Fruit fly (Drosophila melanogaster) whole organism, embryonic: ENCODE data around the gene Zir.

ENCODE experiments used
- Bdp1 ChIP-seq: fragments of 200-800 bp; sonication (Bioruptor generic); optimal IDR thresholded peaks from 3 replicates; lab custom pipeline; 2016; ENCODE audit warnings: missing biosample characterization, missing genetic modification characterization
- Bteb2 ChIP-seq: fragments of 200-800 bp; sonication (Bioruptor generic); optimal IDR thresholded peaks from 2 replicates; lab custom pipeline; 2016; ENCODE audit warnings: missing biosample characterization, missing genetic modification characterization
- CG10366 ChIP-seq: fragments of 200-800 bp; sonication (Bioruptor generic); IDR thresholded peaks from 2 replicates; pipeline ENCODE4 v1.3.6; 2022; ENCODE audit warnings: missing biosample characterization, missing genetic modification characterization
- CG10959 ChIP-seq: fragments of 200-800 bp; sonication (Bioruptor generic); IDR thresholded peaks from 2 replicates; pipeline ENCODE4 v1.3.6; 2022; ENCODE audit warnings: missing biosample characterization, missing genetic modification characterization
- CG11093 ChIP-seq: fragments of 200-800 bp; sonication (Bioruptor generic); IDR thresholded peaks from 3 replicates; pipeline ENCODE4 v1.3.6; 2022; ENCODE audit warnings: missing biosample characterization, missing genetic modification characterization
- CG11504 ChIP-seq: fragments of 200-800 bp; sonication (Bioruptor generic); optimal IDR thresholded peaks from 3 replicates; lab custom pipeline; 2019; ENCODE audit warnings: missing biosample characterization, mild to moderate bottlenecking, missing genetic modification characterization, moderate library complexity
- CG12071 ChIP-seq: fragments of 200-800 bp; sonication (Bioruptor generic); optimal IDR thresholded peaks from 3 replicates; lab custom pipeline; 2018; ENCODE audit warnings: missing biosample characterization, mild to moderate bottlenecking, missing genetic modification characterization
- CG12299 ChIP-seq: fragments of 200-800 bp; sonication (Bioruptor generic); optimal IDR thresholded peaks from 2 replicates; lab custom pipeline; 2018; ENCODE audit warnings: missing biosample characterization, mild to moderate bottlenecking, missing genetic modification characterization
- CG12391 ChIP-seq: fragments of 200-800 bp; sonication (Bioruptor generic); optimal IDR thresholded peaks from 3 replicates; lab custom pipeline; 2018; ENCODE audit warnings: missing biosample characterization, mild to moderate bottlenecking, missing genetic modification characterization, moderate library complexity
- CG13424 ChIP-seq: fragments of 200-800 bp; sonication (Bioruptor generic); optimal IDR thresholded peaks from 2 replicates; lab custom pipeline; 2019; ENCODE audit warnings: missing biosample characterization, mild to moderate bottlenecking, missing genetic modification characterization, moderate library complexity
- CG14050 ChIP-seq: fragments of 200-800 bp; sonication (Bioruptor generic); IDR thresholded peaks from 3 replicates; pipeline ENCODE4 v1.3.6; 2022; ENCODE audit warnings: missing biosample characterization, missing genetic modification characterization
- CG15011 ChIP-seq: fragments of 200-800 bp; sonication (Bioruptor generic); optimal IDR thresholded peaks from 3 replicates; lab custom pipeline; 2018; ENCODE audit warnings: missing biosample characterization, mild to moderate bottlenecking, missing genetic modification characterization
- CG15696 ChIP-seq: fragments of 200-800 bp; sonication (Bioruptor generic); optimal IDR thresholded peaks from 2 replicates; lab custom pipeline; 2019; ENCODE audit warnings: missing biosample characterization, mild to moderate bottlenecking, missing genetic modification characterization, moderate library complexity
- CG1602 ChIP-seq: fragments of 200-800 bp; sonication (Bioruptor generic); optimal IDR thresholded peaks from 3 replicates; lab custom pipeline; 2016; ENCODE audit warnings: missing biosample characterization, missing genetic modification characterization
- CG16815 ChIP-seq: fragments of 200-800 bp; sonication (Bioruptor generic); optimal IDR thresholded peaks from 3 replicates; lab custom pipeline; 2017; ENCODE audit warnings: missing biosample characterization, mild to moderate bottlenecking, missing genetic modification characterization
- CG1792 ChIP-seq: fragments of 200-800 bp; sonication (Bioruptor generic); optimal IDR thresholded peaks from 2 replicates; lab custom pipeline; 2016; ENCODE audit warnings: missing biosample characterization, missing genetic modification characterization
- CG18599 ChIP-seq: fragments of 200-800 bp; sonication (Bioruptor generic); optimal IDR thresholded peaks from 3 replicates; lab custom pipeline; 2017; ENCODE audit warnings: missing biosample characterization, missing genetic modification characterization, mild to moderate bottlenecking, moderate library complexity, missing genetic modification reagents
- CG2120 ChIP-seq: fragments of 200-800 bp; sonication (Bioruptor generic); optimal IDR thresholded peaks from 3 replicates; lab custom pipeline; 2016; ENCODE audit warnings: missing biosample characterization, missing genetic modification characterization
- CG2889 ChIP-seq: fragments of 200-800 bp; sonication (Bioruptor generic); IDR thresholded peaks from 3 replicates; pipeline ENCODE4 v1.3.6; 2022; ENCODE audit warnings: missing biosample characterization, missing genetic modification characterization
- CG32532 ChIP-seq: fragments of 200-800 bp; sonication (Bioruptor generic); IDR thresholded peaks from 2 replicates; pipeline ENCODE4 v1.3.6; 2022; ENCODE audit warnings: missing biosample characterization, missing genetic modification characterization
- CG32772 ChIP-seq: fragments of 200-800 bp; sonication (Bioruptor generic); IDR thresholded peaks from 2 replicates; pipeline ENCODE4 v1.3.6; 2022; ENCODE audit warnings: missing biosample characterization, missing genetic modification characterization
- CG42726 ChIP-seq: fragments of 200-800 bp; sonication (Bioruptor generic); IDR thresholded peaks from 2 replicates; pipeline ENCODE4 v1.3.6; 2022; ENCODE audit warnings: missing biosample characterization, missing genetic modification characterization; ENCODE audit not compliant: partially characterized antibody
- CG5180 ChIP-seq: fragments of 200-800 bp; sonication (Bioruptor generic); optimal IDR thresholded peaks from 3 replicates; lab custom pipeline; 2017; ENCODE audit warnings: missing biosample characterization, missing genetic modification characterization, mild to moderate bottlenecking, moderate library complexity, missing genetic modification reagents
- CG7987 ChIP-seq: fragments of 200-800 bp; sonication (Bioruptor generic); optimal IDR thresholded peaks from 2 replicates; lab custom pipeline; 2018; ENCODE audit warnings: missing biosample characterization, mild to moderate bottlenecking, missing genetic modification characterization, moderate library complexity
- CG8281 ChIP-seq: fragments of 200-800 bp; sonication (Bioruptor generic); optimal IDR thresholded peaks from 2 replicates; lab custom pipeline; 2018; ENCODE audit warnings: missing biosample characterization, mild to moderate bottlenecking, missing genetic modification characterization, moderate library complexity
- Eip74EF ChIP-seq, 2 experiments: fragments of 200-800 bp in 1 of 2; fragments of >200 bp in 1 of 2; sonication (Bioruptor generic) in 1 of 2; optimal IDR thresholded peaks; 2 replicates each; lab custom pipeline; 2017 to 2019; ENCODE audit warnings: missing biosample characterization in 2 of 2, missing genetic modification characterization in 2 of 2, mild to moderate bottlenecking in 1 of 2, moderate library complexity in 1 of 2
- Elba2 ChIP-seq: fragments of 200-800 bp; sonication (Bioruptor generic); optimal IDR thresholded peaks from 3 replicates; lab custom pipeline; 2016; ENCODE audit warnings: missing biosample characterization, missing genetic modification characterization
- GATAe ChIP-seq: fragments of 200-800 bp; sonication (Bioruptor generic); conservative IDR thresholded peaks from 2 replicates; pipeline ENCODE4 v1.3.6; 2022; ENCODE audit warnings: missing biosample characterization, missing genetic modification characterization
- Hr51 ChIP-seq, 2 experiments: fragments of 200-800 bp; sonication (Bioruptor generic); optimal IDR thresholded peaks; 2 replicates in 1 of 2; 3 replicates in 1 of 2; lab custom pipeline; 2016 to 2018; ENCODE audit warnings: missing biosample characterization in 2 of 2, missing genetic modification characterization in 2 of 2, mild to moderate bottlenecking in 1 of 2, moderate library complexity in 1 of 2
- Poxn ChIP-seq: fragments of 200-800 bp; sonication (Bioruptor generic); IDR thresholded peaks from 2 replicates; pipeline ENCODE4 v1.3.6; 2022; ENCODE audit warnings: missing biosample characterization, missing genetic modification characterization
- Rx ChIP-seq: fragments of 200-800 bp; sonication (Bioruptor generic); IDR thresholded peaks from 2 replicates; pipeline ENCODE4 v1.3.6; 2022; ENCODE audit warnings: missing biosample characterization, missing genetic modification characterization
- Six4 ChIP-seq: fragments of 200-800 bp; sonication (Bioruptor generic); optimal IDR thresholded peaks from 2 replicates; lab custom pipeline; 2016; ENCODE audit warnings: missing biosample characterization, missing genetic modification characterization
- Xbp1 ChIP-seq: fragments of 200-800 bp; sonication (Bioruptor generic); optimal IDR thresholded peaks from 3 replicates; lab custom pipeline; 2016; ENCODE audit warnings: missing biosample characterization, mild to moderate bottlenecking, missing genetic modification characterization
- ac ChIP-seq: fragments of 200-800 bp; sonication (Bioruptor generic); optimal IDR thresholded peaks from 3 replicates; lab custom pipeline; 2017; ENCODE audit warnings: missing biosample characterization, mild to moderate bottlenecking, missing genetic modification characterization
- corto ChIP-seq: fragments of 200-800 bp; sonication (Bioruptor generic); optimal IDR thresholded peaks from 2 replicates; lab custom pipeline; 2016; ENCODE audit warnings: missing biosample characterization, mild to moderate bottlenecking, missing genetic modification characterization, moderate library complexity
- crp ChIP-seq, 2 experiments: fragments of 200-800 bp; sonication (Bioruptor generic); optimal IDR thresholded peaks; 2 replicates in 1 of 2; 3 replicates in 1 of 2; lab custom pipeline; 2017; ENCODE audit warnings: missing biosample characterization in 2 of 2, missing genetic modification characterization in 2 of 2, mild to moderate bottlenecking in 1 of 2, moderate library complexity in 1 of 2
- dm ChIP-seq: fragments of 200-800 bp; sonication (Bioruptor generic); optimal IDR thresholded peaks from 3 replicates; lab custom pipeline; 2016; ENCODE audit warnings: missing biosample characterization, missing genetic modification characterization
- esg ChIP-seq: fragments of 200-800 bp; sonication (Bioruptor generic); conservative IDR thresholded peaks from 2 replicates; pipeline ENCODE4 v1.3.6; 2022; ENCODE audit warnings: missing biosample characterization, missing genetic modification characterization
- kay ChIP-seq: fragments of 200-800 bp; sonication (Bioruptor generic); optimal IDR thresholded peaks from 2 replicates; lab custom pipeline; 2016; ENCODE audit warnings: missing biosample characterization, missing genetic modification characterization
- lola ChIP-seq, 3 experiments: fragments of >200 bp in 2 of 3; fragments of 200-800 bp in 1 of 3; sonication (Bioruptor generic) in 1 of 3; optimal IDR thresholded peaks; 2 replicates each; lab custom pipeline; 2017 to 2019; ENCODE audit warnings: missing biosample characterization in 3 of 3, missing genetic modification characterization in 3 of 3, mild to moderate bottlenecking in 1 of 3, moderate library complexity in 1 of 3
- nmo ChIP-seq: fragments of 200-800 bp; sonication (Bioruptor generic); optimal IDR thresholded peaks from 2 replicates; lab custom pipeline; 2018; ENCODE audit warnings: missing biosample characterization, mild to moderate bottlenecking, missing genetic modification characterization, moderate library complexity
- rib ChIP-seq: fragments of 200-800 bp; sonication (Bioruptor generic); IDR thresholded peaks from 2 replicates; pipeline ENCODE4 v1.3.6; 2022; ENCODE audit warnings: missing biosample characterization, missing genetic modification characterization
- scrt ChIP-seq: fragments of 200-800 bp; sonication (Bioruptor generic); optimal IDR thresholded peaks from 2 replicates; lab custom pipeline; 2018; ENCODE audit warnings: missing biosample characterization, mild to moderate bottlenecking, missing genetic modification characterization, moderate library complexity
- shn ChIP-seq: fragments of 200-800 bp; sonication (Bioruptor generic); optimal IDR thresholded peaks from 3 replicates; lab custom pipeline; 2016; ENCODE audit warnings: missing biosample characterization, missing genetic modification characterization
- so ChIP-seq: fragments of 200-800 bp; sonication (Bioruptor generic); IDR thresholded peaks from 3 replicates; pipeline ENCODE4 v1.3.6; 2022; ENCODE audit warnings: missing biosample characterization, missing genetic modification characterization
- toy ChIP-seq: fragments of 200-800 bp; sonication (Bioruptor generic); IDR thresholded peaks from 2 replicates; pipeline ENCODE4 v1.3.6; 2022; ENCODE audit warnings: missing biosample characterization, missing genetic modification characterization
- vfl ChIP-seq: fragments of 200-800 bp; sonication (Bioruptor generic); optimal IDR thresholded peaks from 2 replicates; lab custom pipeline; 2016; ENCODE audit warnings: missing biosample characterization, missing genetic modification characterization
- wek ChIP-seq: fragments of 200-800 bp; sonication (Bioruptor generic); optimal IDR thresholded peaks from 3 replicates; lab custom pipeline; 2018; ENCODE audit warnings: missing biosample characterization, mild to moderate bottlenecking, missing genetic modification characterization, moderate library complexity
- z ChIP-seq: fragments of 200-800 bp; sonication (Bioruptor generic); IDR thresholded peaks from 3 replicates; pipeline ENCODE4 v1.3.6; 2022; ENCODE audit warnings: missing biosample characterization, missing genetic modification characterization

Zir gene

dm6 chr2L:131466-132270 lies 37.1 kb downstream of the Zir start, which contains the start of gene Gs1 (continued):
- TF ChIP-seq CG15696 (no peak), CG12299 (tag; lab: Kevin White, UChicago) (peak; percentile 33), corto (GFP tag; lab: Kevin White, UChicago) (no peak), vfl (GFP tag; lab: Kevin White, UChicago) (no peak), z (GFP tag; lab: Robert Waterston, UW) (no peak), CG12071 (GFP tag; lab: Kevin White, UChicago) (peak; percentile 53), Elba2 (GFP tag; lab: Kevin White, UChicago) (no peak), CG5180 (peak; percentile 10), CG1602 (GFP tag; lab: Kevin White, UChicago) (no peak), nmo (GFP tag; lab: Kevin White, UChicago) (peak; percentile 2), shn (GFP tag; lab: Kevin White, UChicago) (no peak), Xbp1 (GFP tag; lab: Kevin White, UChicago) (no peak), ac (GFP tag; lab: Kevin White, UChicago) (no peak), scrt (GFP tag; lab: Kevin White, UChicago) (peak; percentile 41), CG14050 (GFP tag; lab: Robert Waterston, UW) (no peak), CG10366 (GFP tag; lab: Robert Waterston, UW) (no peak), CG10959 (GFP tag; lab: Robert Waterston, UW) (no peak), rib (GFP tag; lab: Robert Waterston, UW) (no peak), CG2889 (GFP tag; lab: Robert Waterston, UW) (no peak), CG16815 (GFP tag; lab: Kevin White, UChicago) (no peak), CG11093 (no peak), lola (GFP tag; optimal IDR thresholded peaks at IDR 0.05; lab: Kevin White, UChicago) (no peak), CG42726 (no peak), kay (GFP tag; lab: Kevin White, UChicago) (no peak), CG32532 (GFP tag; lab: Robert Waterston, UW) (peak; percentile 60; the same call in 1 of the 2 replicates), so (GFP tag; lab: Robert Waterston, UW) (peak; percentile 74; the same call in 2 of the 3 replicates), CG13424 (no peak), CG32772 (no peak), crp (GFP tag; optimal IDR thresholded peaks at IDR 0.05; lab: Kevin White, UChicago) (no peak), CG18599 (GFP tag; lab: Kevin White, UChicago) (peak; percentile 71), CG7987 (peak; percentile 29), CG1792 (GFP tag; lab: Kevin White, UChicago) (no peak), Poxn (GFP tag; lab: Robert Waterston, UW) (no peak), Bteb2 (GFP tag; lab: Kevin White, UChicago) (no peak), CG8281 (tag; lab: Kevin White, UChicago) (no peak), Bdp1 (GFP tag; lab: Kevin White, UChicago) (no peak), esg (GFP tag; lab: Robert Waterston, UW) (no peak), CG2120 (GFP tag; lab: Kevin White, UChicago) (peak; percentile 35), GATAe (GFP tag; lab: Robert Waterston, UW) (no peak; the same call in 1 of the 2 replicates), Six4 (no peak), wek (GFP tag; lab: Kevin White, UChicago) (no peak), dm (GFP tag; lab: Kevin White, UChicago) (no peak), Rx (GFP tag; lab: Robert Waterston, UW) (no peak), CG15011 (GFP tag; lab: Kevin White, UChicago) (no peak), Eip74EF (GFP tag; optimal IDR thresholded peaks at IDR 0.05; lab: Kevin White, UChicago) (peak in 1 of 2 experiments; percentile 72), CG12391 (no peak), Hr51 (GFP tag; optimal IDR thresholded peaks at IDR 0.05; lab: Kevin White, UChicago) (peak in 1 of 2 experiments; percentile 21), CG11504 (tag; lab: Kevin White, UChicago) (peak; percentile 21), toy (GFP tag; lab: Robert Waterston, UW) (no peak)
